Fruit fly (Drosophila melanogaster) whole organism, embryonic: ENCODE results near the gene CG32428.

Experiments used
- Bdp1 ChIP-seq: fragments of 200-800 bp; sonication (Bioruptor generic); optimal IDR thresholded peaks from 3 replicates; lab custom pipeline; 2016; ENCODE audit warnings: missing biosample characterization, missing genetic modification characterization
- Blimp-1 ChIP-seq: fragments of 200-800 bp; sonication (Bioruptor generic); optimal IDR thresholded peaks from 3 replicates; lab custom pipeline; 2018; ENCODE audit warnings: missing biosample characterization, missing genetic modification characterization, mild to moderate bottlenecking, moderate library complexity, missing genetic modification reagents
- CG10321 ChIP-seq: fragments of 200-800 bp; sonication (Bioruptor generic); IDR thresholded peaks from 2 replicates; pipeline ENCODE4 v1.3.6; 2022; ENCODE audit warnings: missing biosample characterization, missing genetic modification characterization
- CG10565 ChIP-seq: fragments of 200-800 bp; sonication (Bioruptor generic); optimal IDR thresholded peaks from 3 replicates; lab custom pipeline; 2016; ENCODE audit warnings: missing biosample characterization, mild to moderate bottlenecking, missing genetic modification characterization
- CG14710 ChIP-seq: fragments of 200-800 bp; sonication (Bioruptor generic); optimal IDR thresholded peaks from 3 replicates; lab custom pipeline; 2019; ENCODE audit warnings: missing biosample characterization, mild to moderate bottlenecking, missing genetic modification characterization, moderate library complexity
- CG15514 ChIP-seq: fragments of 200-800 bp; sonication (Bioruptor generic); optimal IDR thresholded peaks from 3 replicates; lab custom pipeline; 2017; ENCODE audit warnings: missing biosample characterization, missing genetic modification characterization, mild to moderate bottlenecking, moderate library complexity, missing genetic modification reagents
- CG1602 ChIP-seq: fragments of 200-800 bp; sonication (Bioruptor generic); optimal IDR thresholded peaks from 3 replicates; lab custom pipeline; 2016; ENCODE audit warnings: missing biosample characterization, missing genetic modification characterization
- CG1647 ChIP-seq: fragments of 200-800 bp; sonication (Bioruptor generic); optimal IDR thresholded peaks from 3 replicates; lab custom pipeline; 2016; ENCODE audit warnings: missing biosample characterization, missing genetic modification characterization
- CG17359 ChIP-seq: fragments of 200-800 bp; sonication (Bioruptor generic); optimal IDR thresholded peaks from 3 replicates; lab custom pipeline; 2018; ENCODE audit warnings: missing biosample characterization, mild to moderate bottlenecking, missing genetic modification characterization, moderate library complexity
- CG2202 ChIP-seq: fragments of 200-800 bp; sonication (Bioruptor generic); optimal IDR thresholded peaks from 2 replicates; lab custom pipeline; 2018; ENCODE audit warnings: missing biosample characterization, mild to moderate bottlenecking, missing genetic modification characterization
- CG31441 ChIP-seq: fragments of 200-800 bp; sonication (Bioruptor generic); IDR thresholded peaks from 2 replicates; pipeline ENCODE4 v1.3.6; 2022; ENCODE audit warnings: missing biosample characterization, missing genetic modification characterization
- CG33213 ChIP-seq: fragments of 200-800 bp; sonication (Bioruptor generic); optimal IDR thresholded peaks from 3 replicates; lab custom pipeline; 2016; ENCODE audit warnings: missing biosample characterization, missing genetic modification characterization
- CG3995 ChIP-seq: fragments of 200-800 bp; sonication (Bioruptor generic); optimal IDR thresholded peaks from 3 replicates; lab custom pipeline; 2016; ENCODE audit warnings: missing biosample characterization, missing genetic modification characterization
- CG4424 ChIP-seq: fragments of 200-800 bp; sonication (Bioruptor generic); optimal IDR thresholded peaks from 3 replicates; lab custom pipeline; 2016; ENCODE audit warnings: missing biosample characterization, missing genetic modification characterization
- CG6272 ChIP-seq: fragments of 200-800 bp; sonication (Bioruptor generic); IDR thresholded peaks from 2 replicates; pipeline ENCODE4 v1.3.6; 2022; ENCODE audit warnings: missing biosample characterization, missing genetic modification characterization
- CG6854 ChIP-seq: fragments of 200-800 bp; sonication (Bioruptor generic); optimal IDR thresholded peaks from 3 replicates; lab custom pipeline; 2017; ENCODE audit warnings: missing biosample characterization, mild to moderate bottlenecking, missing genetic modification characterization
- CG7271 ChIP-seq: fragments of 200-800 bp; sonication (Bioruptor generic); optimal IDR thresholded peaks from 2 replicates; lab custom pipeline; 2018; ENCODE audit warnings: missing biosample characterization, mild to moderate bottlenecking, missing genetic modification characterization, moderate library complexity
- CG8924 ChIP-seq: fragments of 200-800 bp; optimal IDR thresholded peaks from 3 replicates; lab custom pipeline; 2019; ENCODE audit warnings: missing biosample characterization, mild to moderate bottlenecking, missing genetic modification characterization, moderate library complexity
- CG9609 ChIP-seq: fragments of 200-800 bp; sonication (Bioruptor generic); optimal IDR thresholded peaks from 3 replicates; lab custom pipeline; 2016; ENCODE audit warnings: missing biosample characterization, missing genetic modification characterization
- CG9876 ChIP-seq: fragments of 200-800 bp; sonication (Bioruptor generic); optimal IDR thresholded peaks from 2 replicates; lab custom pipeline; 2016; ENCODE audit warnings: missing biosample characterization, missing genetic modification characterization
- CrebB ChIP-seq: fragments of 200-800 bp; sonication (Bioruptor generic); optimal IDR thresholded peaks from 3 replicates; lab custom pipeline; 2018; ENCODE audit warnings: missing biosample characterization, mild to moderate bottlenecking, missing genetic modification characterization
- Gug ChIP-seq: fragments of 200-800 bp; sonication (Bioruptor generic); IDR thresholded peaks from 4 replicates; pipeline ENCODE4 v1.3.6; 2022; ENCODE audit warnings: missing biosample characterization, missing genetic modification characterization
- H2.0 ChIP-seq: fragments of 200-800 bp; sonication (Bioruptor generic); IDR thresholded peaks from 2 replicates; pipeline ENCODE4 v1.3.6; 2022; ENCODE audit warnings: missing biosample characterization, missing genetic modification characterization
- HLH54F ChIP-seq: fragments of 200-800 bp; sonication (Bioruptor generic); optimal IDR thresholded peaks from 3 replicates; lab custom pipeline; 2016; ENCODE audit warnings: missing biosample characterization, missing genetic modification characterization
- Hand ChIP-seq: fragments of 200-800 bp; sonication (Bioruptor generic); optimal IDR thresholded peaks from 2 replicates; lab custom pipeline; 2017; ENCODE audit warnings: mild to moderate bottlenecking, missing biosample characterization, missing genetic modification reagents, missing genetic modification characterization
- Lhr ChIP-seq: fragments of 200-800 bp; sonication (Bioruptor generic); optimal IDR thresholded peaks from 3 replicates; lab custom pipeline; 2017; ENCODE audit warnings: mild to moderate bottlenecking, missing biosample characterization, missing genetic modification reagents, missing genetic modification characterization
- Lpt ChIP-seq: fragments of >200 bp; optimal IDR thresholded peaks from 2 replicates; lab custom pipeline; 2018; ENCODE audit warnings: missing biosample characterization, missing genetic modification characterization
- NFAT ChIP-seq: fragments of 200-800 bp; sonication (Bioruptor generic); IDR thresholded peaks from 2 replicates; pipeline ENCODE4 v1.3.6; 2022; ENCODE audit warnings: missing biosample characterization, missing genetic modification characterization
- NfI ChIP-seq: fragments of 200-800 bp; sonication (Bioruptor generic); optimal IDR thresholded peaks from 3 replicates; lab custom pipeline; 2018; ENCODE audit warnings: missing biosample characterization, mild to moderate bottlenecking, missing genetic modification characterization, moderate library complexity
- PHDP ChIP-seq: fragments of 200-800 bp; sonication (Bioruptor generic); optimal IDR thresholded peaks from 3 replicates; lab custom pipeline; 2018; ENCODE audit warnings: missing biosample characterization, mild to moderate bottlenecking, missing genetic modification characterization, moderate library complexity
- Scr ChIP-seq: fragments of 200-800 bp; sonication (Bioruptor generic); IDR thresholded peaks from 2 replicates; pipeline ENCODE4 v1.3.6; 2022; ENCODE audit warnings: missing biosample characterization, missing genetic modification characterization; ENCODE audit not compliant: partially characterized antibody
- Spps ChIP-seq: fragments of 200-800 bp; sonication (Bioruptor generic); optimal IDR thresholded peaks from 2 replicates; lab custom pipeline; 2018; ENCODE audit warnings: missing biosample characterization, mild to moderate bottlenecking, missing genetic modification characterization
- abd-A ChIP-seq: fragments of 200-800 bp; sonication (Bioruptor generic); optimal IDR thresholded peaks from 3 replicates; lab custom pipeline; 2019; ENCODE audit warnings: missing biosample characterization, mild to moderate bottlenecking, missing genetic modification characterization, moderate library complexity
- ac ChIP-seq: fragments of 200-800 bp; sonication (Bioruptor generic); optimal IDR thresholded peaks from 3 replicates; lab custom pipeline; 2017; ENCODE audit warnings: missing biosample characterization, mild to moderate bottlenecking, missing genetic modification characterization
- croc ChIP-seq: fragments of 200-800 bp; sonication (Bioruptor generic); conservative IDR thresholded peaks from 3 replicates; pipeline ENCODE4 v1.3.6; 2022; ENCODE audit warnings: missing biosample characterization, missing genetic modification characterization
- da ChIP-seq: fragments of 200-800 bp; sonication (Bioruptor generic); optimal IDR thresholded peaks from 2 replicates; lab custom pipeline; 2016; ENCODE audit warnings: missing biosample characterization, missing genetic modification characterization
- eyg ChIP-seq: fragments of 200-800 bp; sonication (Bioruptor generic); optimal IDR thresholded peaks from 3 replicates; lab custom pipeline; 2016; ENCODE audit warnings: missing biosample characterization, missing genetic modification characterization
- her ChIP-seq: fragments of 200-800 bp; sonication (Bioruptor generic); optimal IDR thresholded peaks from 2 replicates; lab custom pipeline; 2016; ENCODE audit warnings: missing biosample characterization, missing genetic modification characterization
- lab ChIP-seq: fragments of 200-800 bp; sonication (Bioruptor generic); optimal IDR thresholded peaks from 3 replicates; lab custom pipeline; 2017; ENCODE audit warnings: missing biosample characterization, missing genetic modification characterization, mild to moderate bottlenecking, moderate library complexity, missing genetic modification reagents
- lbe ChIP-seq: fragments of 200-800 bp; sonication (Bioruptor generic); optimal IDR thresholded peaks from 2 replicates; lab custom pipeline; 2016; ENCODE audit warnings: missing biosample characterization, mild to moderate bottlenecking, missing genetic modification characterization
- lola ChIP-seq, 3 experiments: fragments of >200 bp in 2 of 3; fragments of 200-800 bp in 1 of 3; sonication (Bioruptor generic) in 1 of 3; optimal IDR thresholded peaks; 2 replicates each; lab custom pipeline; 2017 to 2019; ENCODE audit warnings: missing biosample characterization in 3 of 3, missing genetic modification characterization in 3 of 3, mild to moderate bottlenecking in 1 of 3, moderate library complexity in 1 of 3
- nau ChIP-seq: fragments of 200-800 bp; sonication (Bioruptor generic); optimal IDR thresholded peaks from 3 replicates; lab custom pipeline; 2017; ENCODE audit warnings: missing biosample characterization, mild to moderate bottlenecking, missing genetic modification characterization, missing genetic modification reagents
- org-1 ChIP-seq: fragments of 200-800 bp; sonication (Bioruptor generic); optimal IDR thresholded peaks from 2 replicates; lab custom pipeline; 2017; ENCODE audit warnings: missing biosample characterization, missing genetic modification characterization
- prd ChIP-seq, 3 experiments: fragments of >200 bp in 2 of 3; fragments of 200-800 bp in 1 of 3; sonication (Bioruptor generic) in 1 of 3; optimal IDR thresholded peaks in 2 of 3; IDR thresholded peaks in 1 of 3; 2 replicates in 2 of 3; 3 replicates in 1 of 3; pipeline versions ENCODE4 v1.3.6 to Lab custom; 2017 to 2022; ENCODE audit warnings: missing biosample characterization in 1 of 3, missing genetic modification characterization in 1 of 3
- row ChIP-seq: fragments of 200-800 bp; sonication (Bioruptor generic); IDR thresholded peaks from 3 replicates; pipeline ENCODE4 v1.3.6; 2022; ENCODE audit warnings: missing biosample characterization, missing genetic modification characterization
- sd ChIP-seq: fragments of 200-800 bp; sonication (Bioruptor generic); optimal IDR thresholded peaks from 3 replicates; lab custom pipeline; 2018; ENCODE audit warnings: missing biosample characterization, mild to moderate bottlenecking, missing genetic modification characterization, moderate library complexity
- sqz ChIP-seq: fragments of 200-800 bp; sonication (Bioruptor generic); optimal IDR thresholded peaks from 3 replicates; lab custom pipeline; 2018; ENCODE audit warnings: missing biosample characterization, mild to moderate bottlenecking, missing genetic modification characterization
- stwl ChIP-seq: fragments of 200-800 bp; sonication (Bioruptor generic); optimal IDR thresholded peaks from 3 replicates; lab custom pipeline; 2018; ENCODE audit warnings: missing biosample characterization, mild to moderate bottlenecking, missing genetic modification characterization, moderate library complexity
- twi ChIP-seq: fragments of 200-800 bp; optimal IDR thresholded peaks from 2 replicates; lab custom pipeline; 2019; ENCODE audit warnings: missing biosample characterization, mild to moderate bottlenecking, missing genetic modification characterization, moderate library complexity
- tx ChIP-seq: fragments of 200-800 bp; sonication (Bioruptor generic); optimal IDR thresholded peaks from 2 replicates; lab custom pipeline; 2016; ENCODE audit warnings: missing biosample characterization, missing genetic modification characterization

Gene CG32428

DNA sequence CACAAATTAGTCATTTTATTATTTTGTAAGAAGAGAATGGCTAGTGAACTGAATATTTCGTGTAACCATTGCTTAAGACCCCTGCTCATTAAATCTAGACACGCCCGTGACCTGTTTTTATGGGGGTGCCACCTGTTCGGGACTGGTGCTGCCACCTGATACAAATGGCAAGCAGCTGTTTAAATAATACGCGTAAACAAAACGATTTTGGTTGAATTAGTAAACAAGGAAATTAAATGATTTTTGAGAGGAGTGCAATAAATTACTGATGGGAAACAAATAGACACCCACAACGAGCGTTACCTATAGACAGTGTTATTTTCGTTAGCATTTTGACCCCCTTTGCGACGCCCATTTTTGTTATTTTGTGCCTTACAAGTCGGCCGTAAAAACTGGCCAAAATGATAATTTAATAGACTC is 1.3 kb upstream of the CG32428 start (continued):
- TF ChIP-seq lbe (peak; percentile 71), lab (GFP tag; lab: Kevin White, UChicago) (peak; percentile 93), NfI (peak; percentile 90), stwl (tag; lab: Kevin White, UChicago) (peak; percentile 72), abd-A (peak; percentile 94), Hand (GFP tag; lab: Kevin White, UChicago) (peak; percentile 76), CG6854 (peak; percentile 76), Spps (tag; lab: Kevin White, UChicago) (peak; percentile 43), Bdp1 (GFP tag; lab: Kevin White, UChicago) (peak; percentile 77), CG10321 (GFP tag; lab: Robert Waterston, UW) (no peak), row (GFP tag; lab: Robert Waterston, UW) (no peak), CG3995 (GFP tag; lab: Kevin White, UChicago) (peak; percentile 37), CG14710 (peak; percentile 80), CG33213 (peak; percentile 82), sqz (peak; percentile 84), CrebB (tag; lab: Kevin White, UChicago) (peak; percentile 78), sd (tag; lab: Kevin White, UChicago) (peak; percentile 58), org-1 (peak; percentile 71), tx (GFP tag; lab: Kevin White, UChicago) (peak; percentile 76), Scr (GFP tag; lab: Robert Waterston, UW) (no peak), H2.0 (no peak), CG1647 (GFP tag; lab: Kevin White, UChicago) (peak; percentile 85), her (peak; percentile 82), eyg (GFP tag; lab: Kevin White, UChicago) (peak; percentile 66), CG9876 (GFP tag; lab: Kevin White, UChicago) (peak; percentile 82), CG9609 (GFP tag; lab: Kevin White, UChicago) (peak; percentile 84), Blimp-1 (GFP tag; lab: Kevin White, UChicago) (peak; percentile 77), PHDP (tag; lab: Kevin White, UChicago) (peak; percentile 91), CG6272 (peak; percentile 75), HLH54F (peak; percentile 94), Lhr (GFP tag; lab: Kevin White, UChicago) (peak; percentile 38), nau (GFP tag; lab: Kevin White, UChicago) (peak; percentile 79), lola (GFP tag; optimal IDR thresholded peaks at IDR 0.05; lab: Kevin White, UChicago) (peak in 1 of 3 experiments; percentile 69), CG4424 (peak; percentile 88), ac (GFP tag; lab: Kevin White, UChicago) (peak; percentile 70), NFAT (GFP tag; lab: Robert Waterston, UW) (no peak), CG1602 (GFP tag; lab: Kevin White, UChicago) (peak; percentile 91), Lpt (GFP tag; lab: Kevin White, UChicago) (no peak), prd (optimal IDR thresholded peaks at IDR 0.05; lab: Kevin White, UChicago) (no peak), prd (GFP tag; IDR thresholded peaks at IDR 0.05; lab: Robert Waterston, UW) (no peak), twi (peak; percentile 71), CG17359 (tag; lab: Kevin White, UChicago) (peak; percentile 85), CG7271 (peak; percentile 41), croc (peak; percentile 58), da (GFP tag; lab: Kevin White, UChicago) (peak; percentile 71), CG8924 (peak; percentile 91), CG10565 (GFP tag; lab: Kevin White, UChicago) (no peak), Gug (GFP tag; lab: Robert Waterston, UW) (peak; percentile 96), CG2202 (peak; percentile 51), CG31441 (GFP tag; lab: Robert Waterston, UW) (no peak), CG15514 (GFP tag; lab: Kevin White, UChicago) (peak; percentile 89)
